Worm (Caenorhabditis elegans) whole organism, late embryonic: ENCODE measurements around the gene F48F7.5.

Source experiments
- ama-1 ChIP-seq: fragments of 150-350 bp; optimal IDR thresholded peaks from 2 replicates; lab custom pipeline; 2014
- fax-1 ChIP-seq: sonication (generic microtip); optimal IDR thresholded peaks from 2 replicates; lab custom pipeline; 2016; ENCODE audit warnings: missing genotype, missing genetic modification characterization, missing compliant biosample characterization
- fkh-10 ChIP-seq: fragments of 150-350 bp; optimal IDR thresholded peaks from 2 replicates; lab custom pipeline; 2014; ENCODE audit warnings: missing biosample characterization, missing genetic modification reagents, missing genetic modification characterization
- hlh-13 ChIP-seq: fragments of 200-800 bp; sonication (Bioruptor generic); optimal IDR thresholded peaks from 2 replicates; lab custom pipeline; 2018; ENCODE audit warnings: mild to moderate bottlenecking, missing genetic modification characterization, missing compliant biosample characterization
- mec-3 ChIP-seq: sonication (generic microtip); optimal IDR thresholded peaks from 2 replicates; lab custom pipeline; 2016; ENCODE audit warnings: borderline replicate concordance, missing genetic modification characterization, missing compliant biosample characterization
- nhr-11 ChIP-seq: fragments of 150-350 bp; optimal IDR thresholded peaks from 2 replicates; lab custom pipeline; 2014; ENCODE audit warnings: missing biosample characterization, missing genetic modification characterization
- pha-4 ChIP-seq: fragments of 150-350 bp; optimal IDR thresholded peaks from 2 replicates; lab custom pipeline; 2018; ENCODE audit warnings: missing biosample characterization, missing genetic modification reagents, missing genetic modification characterization
- ttx-3 ChIP-seq: sonication (generic microtip); optimal IDR thresholded peaks from 2 replicates; lab custom pipeline; 2016; ENCODE audit warnings: missing genetic modification reagents, missing genetic modification characterization, missing compliant biosample characterization

DNA sequence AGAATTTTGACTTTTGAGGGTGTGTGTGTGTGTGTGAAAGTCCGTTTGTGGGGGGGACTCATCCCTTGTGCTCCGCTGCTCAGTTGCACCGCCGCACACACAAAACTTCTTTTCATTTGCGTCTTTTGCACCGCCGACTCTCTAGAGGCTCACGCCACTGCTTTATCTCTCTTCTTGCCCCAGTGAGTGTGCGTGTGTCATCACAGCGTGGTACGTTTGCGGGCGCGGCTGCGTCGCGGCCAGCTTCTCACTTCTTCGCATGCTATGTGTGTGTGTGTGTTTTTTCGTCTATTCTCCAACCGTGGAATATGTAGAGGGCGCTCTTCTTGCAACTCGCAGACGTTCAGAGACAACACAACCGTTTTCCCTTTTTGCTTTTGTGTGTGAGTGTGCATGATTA, 29.9 kb upstream of the F48F7.5 start:
- TF ChIP-seq hlh-13 (GFP tag; lab: Kevin White, UChicago) (no peak), nhr-11 (tag; lab: Kevin White, UChicago) (no peak), ttx-3 (no peak), ama-1 (lab: Kevin White, UChicago) (no peak), mec-3 (tag; lab: Kevin White, UChicago) (no peak), fkh-10 (GFP tag; lab: Kevin White, UChicago) (no peak), fax-1 (no peak), pha-4 (tag; lab: Kevin White, UChicago) (no peak)
